Worm (Caenorhabditis elegans) whole organism, L3 larva: ENCODE data around the gene blos-8.

Source experiments
- nfya-1 ChIP-seq: sonication (generic microtip); optimal IDR thresholded peaks from 2 replicates; lab custom pipeline; 2017; ENCODE audit warnings: missing genetic modification characterization, mild to moderate bottlenecking, missing compliant biosample characterization, antibody characterized with exemption, moderate library complexity; ENCODE audit not compliant: insufficient read depth
- nhr-11 ChIP-seq: fragments of 150-350 bp; optimal IDR thresholded peaks from 2 replicates; lab custom pipeline; 2014; ENCODE audit warnings: missing biosample characterization, missing genetic modification characterization
- snpc-4 ChIP-seq: fragments of 150-350 bp; optimal IDR thresholded peaks from 2 replicates; lab custom pipeline; 2014; ENCODE audit warnings: missing biosample characterization, missing genetic modification characterization
- unc-62 ChIP-seq: fragments of 150-350 bp; sonication (generic microtip); optimal IDR thresholded peaks from 4 replicates; lab custom pipeline; 2014; ENCODE audit warnings: missing biosample characterization, missing genetic modification reagents, missing genetic modification characterization

DNA sequence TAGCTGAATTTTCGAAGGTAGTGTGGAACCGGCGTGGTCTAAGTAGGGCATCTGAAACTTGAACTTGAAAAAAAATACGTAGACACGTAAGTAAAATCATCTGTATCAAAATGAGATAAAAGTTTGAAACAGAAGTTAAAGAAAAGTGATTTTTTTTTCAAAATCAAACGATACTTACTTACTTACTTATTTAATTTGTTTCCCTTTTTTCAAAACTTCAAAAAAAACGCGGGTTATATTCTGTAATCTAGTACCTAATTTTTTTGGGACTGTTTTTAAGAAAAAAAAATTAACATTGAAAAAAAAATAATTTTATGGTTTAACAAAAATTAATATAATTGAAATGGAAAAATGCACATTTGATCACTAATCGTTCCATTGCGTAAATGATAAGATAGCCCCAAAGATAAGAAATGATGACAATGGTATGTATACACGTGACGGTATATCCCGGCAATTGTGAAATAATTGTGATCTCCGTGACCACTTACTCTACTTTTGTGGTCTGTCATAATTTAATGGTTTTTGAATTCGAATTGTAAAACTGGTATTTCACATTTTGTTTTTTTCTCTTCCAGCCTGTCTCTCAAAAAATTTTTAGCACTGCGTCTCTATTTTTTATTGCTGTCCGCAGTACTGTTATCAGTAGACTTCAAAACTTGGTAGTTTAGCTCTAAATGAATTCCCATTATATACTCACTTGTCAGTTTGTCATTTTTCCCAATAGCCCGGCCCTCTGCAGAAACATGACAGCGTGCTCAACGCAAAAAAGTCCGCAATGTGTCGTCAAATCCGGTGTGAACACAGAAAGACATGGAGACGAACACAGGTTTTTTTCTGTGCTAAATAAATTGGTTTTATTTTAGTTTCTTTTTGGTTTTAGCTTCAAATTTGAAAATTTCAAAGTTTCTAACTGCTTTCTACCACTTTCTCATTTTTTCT lies 10.0 kb upstream of the blos-8 start, which contains the start of gene mocs-1:
- TF ChIP-seq snpc-4 (tag; lab: Kevin White, UChicago) (no peak), nhr-11 (tag; lab: Kevin White, UChicago) (no peak), nfya-1 (tag; lab: Kevin White, UChicago) (peak; percentile 21), unc-62 (no peak)
